Worm (Caenorhabditis elegans) whole organism, young adult: ENCODE results near the gene ttr-29.

Experiments used
- K12H6.12 ChIP-seq: fragments of 200-800 bp; sonication (Bioruptor generic); optimal IDR thresholded peaks from 2 replicates; lab custom pipeline; 2018; ENCODE audit warnings: mild to moderate bottlenecking, missing genetic modification characterization, missing compliant biosample characterization
- Y67H2A.10 ChIP-seq: fragments of 200-800 bp; sonication (Bioruptor generic); conservative IDR thresholded peaks from 2 replicates; pipeline ENCODE4 v1.3.6; 2022; ENCODE audit warnings: missing genetic modification reagents, missing genetic modification characterization, missing compliant biosample characterization
- ceh-79 ChIP-seq: sonication (generic microtip); optimal IDR thresholded peaks from 2 replicates; lab custom pipeline; 2017; ENCODE audit warnings: mild to moderate bottlenecking, missing genetic modification characterization, missing compliant biosample characterization
- hrde-1 ChIP-seq: sonication (generic microtip); optimal IDR thresholded peaks from 2 replicates; lab custom pipeline; 2016; ENCODE audit warnings: missing genetic modification characterization, mild to moderate bottlenecking, missing compliant biosample characterization, moderate library complexity, missing genotype, missing genetic modification reagents, borderline replicate concordance
- ztf-28 ChIP-seq: fragments of 200-800 bp; sonication (Bioruptor generic); IDR thresholded peaks from 2 replicates; pipeline ENCODE4 v1.3.6; 2022; ENCODE audit warnings: missing genetic modification reagents, missing genetic modification characterization, missing compliant biosample characterization

ce11 chrV:12882370-12882769 lies 24.3 kb downstream of the ttr-29 start:
- no peak for TF ChIP-seq Y67H2A.10 (GFP tag; lab: Robert Waterston, UW)
- TF ChIP-seq hrde-1 (tag; lab: Kevin White, UChicago): no peak
- no peak for TF ChIP-seq ceh-79
- no peak for TF ChIP-seq ztf-28 (GFP tag; lab: Robert Waterston, UW)
- no peak for TF ChIP-seq K12H6.12 (tag; lab: Kevin White, UChicago)
